Fruit fly (Drosophila melanogaster) whole organism, embryonic: ENCODE measurements around the gene IntS6.

Experiments used
- ATbp ChIP-seq: fragments of 200-800 bp; sonication (Bioruptor generic); optimal IDR thresholded peaks from 2 replicates; lab custom pipeline; 2017; ENCODE audit warnings: missing biosample characterization, mild to moderate bottlenecking, missing genetic modification characterization, missing genetic modification reagents
- CG1024 ChIP-seq: fragments of 200-800 bp; sonication (Bioruptor generic); IDR thresholded peaks from 2 replicates; pipeline ENCODE4 v1.3.6; 2022; ENCODE audit warnings: missing biosample characterization, missing genetic modification characterization
- CG10431 ChIP-seq: fragments of 200-800 bp; sonication (Bioruptor generic); optimal IDR thresholded peaks from 3 replicates; lab custom pipeline; 2018; ENCODE audit warnings: missing biosample characterization, mild to moderate bottlenecking, missing genetic modification characterization
- CG11504 ChIP-seq: fragments of 200-800 bp; sonication (Bioruptor generic); optimal IDR thresholded peaks from 3 replicates; lab custom pipeline; 2019; ENCODE audit warnings: missing biosample characterization, mild to moderate bottlenecking, missing genetic modification characterization, moderate library complexity
- CG12104 ChIP-seq: fragments of 200-800 bp; sonication (Bioruptor generic); optimal IDR thresholded peaks from 3 replicates; lab custom pipeline; 2016; ENCODE audit warnings: missing biosample characterization, missing genetic modification characterization
- CG1233 ChIP-seq: fragments of 200-800 bp; sonication (Bioruptor generic); optimal IDR thresholded peaks from 4 replicates; lab custom pipeline; 2018; ENCODE audit warnings: missing biosample characterization, mild to moderate bottlenecking, missing genetic modification characterization
- CG13424 ChIP-seq: fragments of 200-800 bp; sonication (Bioruptor generic); optimal IDR thresholded peaks from 2 replicates; lab custom pipeline; 2019; ENCODE audit warnings: missing biosample characterization, mild to moderate bottlenecking, missing genetic modification characterization, moderate library complexity
- CG13775 ChIP-seq: fragments of 200-800 bp; sonication (Bioruptor generic); optimal IDR thresholded peaks from 3 replicates; lab custom pipeline; 2017; ENCODE audit warnings: missing biosample characterization, mild to moderate bottlenecking, missing genetic modification characterization
- CG13894 ChIP-seq: fragments of 200-800 bp; sonication (Bioruptor generic); optimal IDR thresholded peaks from 3 replicates; lab custom pipeline; 2018; ENCODE audit warnings: missing biosample characterization, mild to moderate bottlenecking, missing genetic modification characterization, moderate library complexity
- CG18599 ChIP-seq: fragments of 200-800 bp; sonication (Bioruptor generic); optimal IDR thresholded peaks from 3 replicates; lab custom pipeline; 2017; ENCODE audit warnings: missing biosample characterization, missing genetic modification characterization, mild to moderate bottlenecking, moderate library complexity, missing genetic modification reagents
- CG18619 ChIP-seq: fragments of 200-800 bp; sonication (Bioruptor generic); optimal IDR thresholded peaks from 3 replicates; lab custom pipeline; 2017; ENCODE audit warnings: missing biosample characterization, mild to moderate bottlenecking, missing genetic modification characterization
- CG2120 ChIP-seq: fragments of 200-800 bp; sonication (Bioruptor generic); optimal IDR thresholded peaks from 3 replicates; lab custom pipeline; 2016; ENCODE audit warnings: missing biosample characterization, missing genetic modification characterization
- CG3726 ChIP-seq: fragments of 200-800 bp; sonication (Bioruptor generic); IDR thresholded peaks from 3 replicates; pipeline ENCODE4, ENCODE4 v1.3.6; 2022; ENCODE audit warnings: missing biosample characterization, missing genetic modification characterization
- CG43689 ChIP-seq: fragments of 200-800 bp; sonication (Bioruptor generic); IDR thresholded peaks from 2 replicates; pipeline ENCODE4 v1.3.6; 2022; ENCODE audit warnings: missing biosample characterization, missing genetic modification characterization
- CG4404 ChIP-seq: fragments of 200-800 bp; sonication (Bioruptor generic); IDR thresholded peaks from 2 replicates; pipeline ENCODE4 v1.3.6; 2022; ENCODE audit warnings: missing biosample characterization, missing genetic modification characterization
- CG6654 ChIP-seq: fragments of 200-800 bp; sonication (Bioruptor generic); optimal IDR thresholded peaks from 2 replicates; lab custom pipeline; 2017; ENCODE audit warnings: missing biosample characterization, mild to moderate bottlenecking, missing genetic modification characterization
- CG6854 ChIP-seq: fragments of 200-800 bp; sonication (Bioruptor generic); optimal IDR thresholded peaks from 3 replicates; lab custom pipeline; 2017; ENCODE audit warnings: missing biosample characterization, mild to moderate bottlenecking, missing genetic modification characterization
- CG8290 ChIP-seq, 3 experiments: fragments of 200-800 bp; sonication (Bioruptor generic); optimal IDR thresholded peaks; 2 replicates each; lab custom pipeline; 2016 to 2019; ENCODE audit warnings: missing biosample characterization in 3 of 3, missing genetic modification characterization in 3 of 3, mild to moderate bottlenecking in 2 of 3, moderate library complexity in 1 of 3
- CG9932 ChIP-seq: fragments of 200-800 bp; sonication (Bioruptor generic); IDR thresholded peaks from 2 replicates; pipeline ENCODE4 v1.3.6; 2022; ENCODE audit warnings: missing biosample characterization, missing genetic modification characterization
- CrebB ChIP-seq: fragments of 200-800 bp; sonication (Bioruptor generic); optimal IDR thresholded peaks from 3 replicates; lab custom pipeline; 2018; ENCODE audit warnings: missing biosample characterization, mild to moderate bottlenecking, missing genetic modification characterization
- HLH54F ChIP-seq: fragments of 200-800 bp; sonication (Bioruptor generic); optimal IDR thresholded peaks from 3 replicates; lab custom pipeline; 2016; ENCODE audit warnings: missing biosample characterization, missing genetic modification characterization
- Lhr ChIP-seq: fragments of 200-800 bp; sonication (Bioruptor generic); optimal IDR thresholded peaks from 3 replicates; lab custom pipeline; 2017; ENCODE audit warnings: mild to moderate bottlenecking, missing biosample characterization, missing genetic modification reagents, missing genetic modification characterization
- Lpt ChIP-seq: fragments of >200 bp; optimal IDR thresholded peaks from 2 replicates; lab custom pipeline; 2018; ENCODE audit warnings: missing biosample characterization, missing genetic modification characterization
- Mes4 ChIP-seq: fragments of 200-800 bp; sonication (Bioruptor generic); optimal IDR thresholded peaks from 2 replicates; lab custom pipeline; 2016; ENCODE audit warnings: missing biosample characterization, missing genetic modification characterization
- Oli ChIP-seq: fragments of 200-800 bp; sonication (Bioruptor generic); optimal IDR thresholded peaks from 2 replicates; lab custom pipeline; 2018; ENCODE audit warnings: missing biosample characterization, mild to moderate bottlenecking, missing genetic modification characterization, moderate library complexity
- Optix ChIP-seq: fragments of 200-800 bp; sonication (Bioruptor generic); IDR thresholded peaks from 3 replicates; pipeline ENCODE4 v1.3.6; 2022; ENCODE audit warnings: missing biosample characterization, missing genetic modification characterization
- Ptx1 ChIP-seq: fragments of 200-800 bp; sonication (Bioruptor generic); IDR thresholded peaks from 2 replicates; pipeline ENCODE4 v1.3.6; 2022; ENCODE audit warnings: missing biosample characterization, missing genetic modification characterization
- Spps ChIP-seq: fragments of 200-800 bp; sonication (Bioruptor generic); optimal IDR thresholded peaks from 2 replicates; lab custom pipeline; 2018; ENCODE audit warnings: missing biosample characterization, mild to moderate bottlenecking, missing genetic modification characterization
- aop ChIP-seq: fragments of 200-800 bp; sonication (Bioruptor generic); IDR thresholded peaks from 2 replicates; pipeline ENCODE4 v1.3.6; 2022; ENCODE audit warnings: missing biosample characterization, missing genetic modification characterization
- bbx ChIP-seq: fragments of 200-800 bp; sonication (Bioruptor generic); IDR thresholded peaks from 2 replicates; pipeline ENCODE4 v1.3.6; 2022; ENCODE audit warnings: missing biosample characterization, missing genetic modification characterization; ENCODE audit not compliant: partially characterized antibody
- cad ChIP-seq: fragments of >200 bp; optimal IDR thresholded peaks from 2 replicates; lab custom pipeline; 2017; ENCODE audit warnings: missing biosample characterization, missing genetic modification characterization
- crol ChIP-seq: fragments of 200-800 bp; sonication (Bioruptor generic); IDR thresholded peaks from 2 replicates; pipeline ENCODE4 v1.3.6; 2022; ENCODE audit warnings: missing biosample characterization, missing genetic modification characterization
- crp ChIP-seq, 2 experiments: fragments of 200-800 bp; sonication (Bioruptor generic); optimal IDR thresholded peaks; 2 replicates in 1 of 2; 3 replicates in 1 of 2; lab custom pipeline; 2017; ENCODE audit warnings: missing biosample characterization in 2 of 2, missing genetic modification characterization in 2 of 2, mild to moderate bottlenecking in 1 of 2, moderate library complexity in 1 of 2
- danr ChIP-seq: fragments of 200-800 bp; sonication (Bioruptor generic); IDR thresholded peaks from 2 replicates; pipeline ENCODE4 v1.3.6; 2022; ENCODE audit warnings: missing biosample characterization, missing genetic modification characterization
- ems ChIP-seq: fragments of 200-800 bp; sonication (Bioruptor generic); optimal IDR thresholded peaks from 3 replicates; lab custom pipeline; 2016; ENCODE audit warnings: missing biosample characterization, missing genetic modification characterization
- grau ChIP-seq: fragments of 200-800 bp; optimal IDR thresholded peaks from 3 replicates; lab custom pipeline; 2019; ENCODE audit warnings: missing biosample characterization, mild to moderate bottlenecking, missing genetic modification characterization, moderate library complexity
- phol ChIP-seq: fragments of 200-800 bp; sonication (Bioruptor generic); optimal IDR thresholded peaks from 3 replicates; lab custom pipeline; 2018; ENCODE audit warnings: missing biosample characterization, mild to moderate bottlenecking, missing genetic modification characterization, moderate library complexity
- repo ChIP-seq: fragments of 200-800 bp; sonication (Bioruptor generic); optimal IDR thresholded peaks from 2 replicates; lab custom pipeline; 2016; ENCODE audit warnings: missing biosample characterization, missing genetic modification characterization
- wor ChIP-seq: fragments of 200-800 bp; sonication (Bioruptor generic); IDR thresholded peaks from 2 replicates; pipeline ENCODE4 v1.3.6; 2022; ENCODE audit warnings: missing biosample characterization, missing genetic modification characterization
- zen2 ChIP-seq: fragments of 200-800 bp; sonication (Bioruptor generic); IDR thresholded peaks from 3 replicates; pipeline ENCODE4 v1.3.6; 2022; ENCODE audit warnings: missing biosample characterization, missing genetic modification characterization; ENCODE audit not compliant: partially characterized antibody

Gene IntS6

DNA sequence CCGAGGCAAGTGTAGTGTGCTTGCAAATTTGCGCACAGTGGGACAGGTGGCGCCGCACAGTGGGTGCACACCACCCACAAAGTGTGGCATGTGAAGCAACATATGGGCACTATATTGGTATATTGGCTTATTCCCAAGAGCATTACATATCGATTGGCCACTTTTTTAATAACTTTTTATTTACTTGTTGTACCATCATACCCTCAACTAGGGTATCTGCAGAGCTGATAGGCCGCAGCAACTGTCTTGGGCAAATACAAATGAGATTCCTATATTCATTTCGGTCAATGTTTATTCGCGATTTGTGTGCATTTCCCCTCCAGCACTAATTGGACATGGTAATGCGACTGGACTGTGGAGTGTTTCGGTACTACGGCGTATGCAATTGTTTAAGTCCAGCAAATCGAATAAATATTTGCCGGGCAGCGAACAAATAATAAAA, 22.3 kb downstream of the IntS6 start (continued):
- TF ChIP-seq CG13894 (no peak), repo (GFP tag; lab: Kevin White, UChicago) (peak; percentile 18), HLH54F (peak; percentile 30), CG43689 (peak; percentile 57), phol (peak; percentile 46), CG8290 (GFP tag; optimal IDR thresholded peaks at IDR 0.05; lab: Kevin White, UChicago) (no peak), CG8290 (tag; optimal IDR thresholded peaks at IDR 0.05; lab: Kevin White, UChicago) (peak in 1 of 2 experiments; percentile 76), CG11504 (tag; lab: Kevin White, UChicago) (peak; percentile 72), CG1024 (GFP tag; lab: Robert Waterston, UW) (peak; percentile 46), crp (GFP tag; optimal IDR thresholded peaks at IDR 0.05; lab: Kevin White, UChicago) (peak in 1 of 2 experiments; percentile 7), aop (GFP tag; lab: Robert Waterston, UW) (no peak), grau (tag; lab: Kevin White, UChicago) (peak; percentile 25), CG13424 (tag; lab: Kevin White, UChicago) (peak; percentile 47), ATbp (GFP tag; lab: Kevin White, UChicago) (peak; percentile 85), CG1233 (GFP tag; lab: Kevin White, UChicago) (peak; percentile 47), CG18619 (peak; percentile 31), Ptx1 (peak; percentile 55), Mes4 (peak; percentile 23), CG4404 (GFP tag; lab: Robert Waterston, UW) (peak; percentile 35), bbx (GFP tag; lab: Robert Waterston, UW) (no peak), CrebB (tag; lab: Kevin White, UChicago) (no peak), CG6654 (GFP tag; lab: Kevin White, UChicago) (peak; percentile 26), Spps (peak; percentile 27), zen2 (GFP tag; lab: Robert Waterston, UW) (no peak), CG2120 (GFP tag; lab: Kevin White, UChicago) (peak; percentile 26), wor (GFP tag; lab: Robert Waterston, UW) (peak; percentile 64), CG6854 (GFP tag; lab: Kevin White, UChicago) (no peak), cad (GFP tag; lab: Kevin White, UChicago) (no peak), Lhr (GFP tag; lab: Kevin White, UChicago) (peak; percentile 40), danr (GFP tag; lab: Robert Waterston, UW) (peak; percentile 11; the same call in 1 of the 2 replicates), CG10431 (GFP tag; lab: Kevin White, UChicago) (no peak), Optix (peak; percentile 56; the same call in 1 of the 3 replicates), CG9932 (GFP tag; lab: Robert Waterston, UW) (0 out of 2 replicates have a peak, but pooled peaks have one; percentile 20), CG18599 (GFP tag; lab: Kevin White, UChicago) (no peak), CG13775 (GFP tag; lab: Kevin White, UChicago) (no peak), CG3726 (GFP tag; lab: Robert Waterston, UW) (peak; percentile 45; the same call in 1 of the 3 replicates), Oli (peak; percentile 30), crol (GFP tag; lab: Robert Waterston, UW) (no peak), ems (GFP tag; lab: Kevin White, UChicago) (no peak), Lpt (GFP tag; lab: Kevin White, UChicago) (no peak), CG12104 (GFP tag; lab: Kevin White, UChicago) (peak; percentile 15)
